Fruit fly (Drosophila melanogaster) whole organism, pupa: ENCODE measurements around the gene CG32376.
A peak's percentile ranks its signal among the peaks of the same experiment; 100 is the strongest.

ENCODE experiments used
- CG13204 ChIP-seq: fragments of 200-800 bp; sonication (Bioruptor generic); optimal IDR thresholded peaks from 2 replicates; lab custom pipeline; 2018; ENCODE audit warnings: missing biosample characterization, mild to moderate bottlenecking, missing genetic modification characterization, moderate library complexity
- CG15710 ChIP-seq: fragments of 200-800 bp; sonication (Bioruptor generic); optimal IDR thresholded peaks from 2 replicates; lab custom pipeline; 2018; ENCODE audit warnings: missing biosample characterization, mild to moderate bottlenecking, missing genetic modification characterization, moderate library complexity
- CG17806 ChIP-seq: fragments of 200-800 bp; sonication (Bioruptor generic); optimal IDR thresholded peaks from 2 replicates; lab custom pipeline; 2018; ENCODE audit warnings: missing biosample characterization, mild to moderate bottlenecking, missing genetic modification characterization, moderate library complexity
- CG34367 ChIP-seq: fragments of 200-800 bp; sonication (Bioruptor generic); optimal IDR thresholded peaks from 2 replicates; lab custom pipeline; 2018; ENCODE audit warnings: missing biosample characterization, mild to moderate bottlenecking, missing genetic modification characterization
- CG4496 ChIP-seq: fragments of 200-800 bp; sonication (Bioruptor generic); IDR thresholded peaks from 3 replicates; pipeline ENCODE4 v1.3.6; 2022; ENCODE audit warnings: missing biosample characterization, missing genetic modification characterization
- EcR ChIP-seq: fragments of 200-800 bp; sonication (Bioruptor generic); optimal IDR thresholded peaks from 3 replicates; lab custom pipeline; 2019; ENCODE audit warnings: missing biosample characterization, missing genetic modification characterization, mild to moderate bottlenecking, moderate library complexity, missing genetic modification reagents

dm6 chr3L:7530461-7531338, 11.6 kb downstream of the CG32376 start:
- TF ChIP-seq CG34367 (tag; lab: Kevin White, UChicago) (no peak), CG4496 (GFP tag; lab: Robert Waterston, UW) (no peak), EcR (GFP tag; lab: Kevin White, UChicago) (peak; percentile 87), CG15710 (tag; lab: Kevin White, UChicago) (no peak), CG13204 (no peak), CG17806 (tag; lab: Kevin White, UChicago) (no peak)
